Worm (Caenorhabditis elegans) whole organism, midembryonic: ENCODE results near the gene T19D12.6.

Source experiments
- T22C8.4 ChIP-seq: fragments of 200-800 bp; sonication (Bioruptor generic); IDR thresholded peaks from 2 replicates; pipeline ENCODE4 v1.3.6; 2022; ENCODE audit warnings: missing genetic modification characterization, missing compliant biosample characterization
- cog-1 ChIP-seq: sonication (generic microtip); optimal IDR thresholded peaks from 2 replicates; lab custom pipeline; 2016; ENCODE audit warnings: missing genetic modification characterization, missing compliant biosample characterization
- flt-1 ChIP-seq: fragments of 200-800 bp; sonication (Bioruptor generic); IDR thresholded peaks from 2 replicates; pipeline ENCODE4 v1.3.6; 2022; ENCODE audit warnings: missing genetic modification characterization, missing compliant biosample characterization
- klf-2 ChIP-seq: fragments of 200-800 bp; sonication (Bioruptor generic); conservative IDR thresholded peaks from 2 replicates; pipeline ENCODE4 v1.3.6; 2022; ENCODE audit warnings: missing genetic modification reagents, missing genetic modification characterization, missing compliant biosample characterization
- med-1 ChIP-seq: sonication (generic microtip); optimal IDR thresholded peaks from 2 replicates; lab custom pipeline; 2017; ENCODE audit warnings: missing genetic modification characterization, mild to moderate bottlenecking, missing compliant biosample characterization, antibody characterized with exemption, missing genetic modification reagents; ENCODE audit not compliant: insufficient read depth
- ref-1 ChIP-seq: fragments of 200-800 bp; sonication (Bioruptor generic); conservative IDR thresholded peaks from 2 replicates; pipeline ENCODE4 v1.3.6; 2022; ENCODE audit warnings: missing genetic modification reagents, missing genetic modification characterization, missing compliant biosample characterization
- tab-1 ChIP-seq: fragments of 200-800 bp; sonication (Bioruptor generic); IDR thresholded peaks from 2 replicates; pipeline ENCODE4 v1.3.6; 2022; ENCODE audit warnings: missing genetic modification characterization, missing compliant biosample characterization
- ztf-23 ChIP-seq: fragments of 200-800 bp; sonication (Bioruptor generic); IDR thresholded peaks from 2 replicates; pipeline ENCODE4 v1.3.6; 2022; ENCODE audit warnings: missing genetic modification reagents, missing genetic modification characterization, missing compliant biosample characterization
- ztf-29 ChIP-seq: fragments of 200-800 bp; sonication (Bioruptor generic); IDR thresholded peaks from 2 replicates; pipeline ENCODE4 v1.3.6; 2022; ENCODE audit warnings: missing genetic modification reagents, missing genetic modification characterization, missing compliant biosample characterization

- TF ChIP-seq T22C8.4: no peak
- TF ChIP-seq flt-1 (GFP tag; lab: Robert Waterston, UW): no peak
- no peak for TF ChIP-seq klf-2 (GFP tag; lab: Robert Waterston, UW)
- no peak for TF ChIP-seq ref-1 (GFP tag; lab: Robert Waterston, UW)
- no peak for TF ChIP-seq ztf-29 (GFP tag; lab: Robert Waterston, UW)
- no peak for TF ChIP-seq tab-1
- no peak for TF ChIP-seq med-1 (GFP tag; lab: Kevin White, UChicago)
- no peak for TF ChIP-seq ztf-23 (GFP tag; lab: Robert Waterston, UW)
- no peak for TF ChIP-seq cog-1 (tag; lab: Kevin White, UChicago)
These were observed 50.7 kb downstream of the T19D12.6 start, which contains the start of gene C56C10.9 for ce11 chrII:6592251-6592650.
